Fruit fly (Drosophila melanogaster) whole organism, embryonic: ENCODE data around the gene Pdi.
A peak's percentile ranks its signal among the peaks of the same experiment; 100 is the strongest.

Experiments used
- B-H2 ChIP-seq: fragments of 200-800 bp; sonication (Bioruptor generic); optimal IDR thresholded peaks from 2 replicates; lab custom pipeline; 2018; ENCODE audit warnings: missing biosample characterization, mild to moderate bottlenecking, missing genetic modification characterization
- Blimp-1 ChIP-seq: fragments of 200-800 bp; sonication (Bioruptor generic); optimal IDR thresholded peaks from 3 replicates; lab custom pipeline; 2018; ENCODE audit warnings: missing biosample characterization, missing genetic modification characterization, mild to moderate bottlenecking, moderate library complexity, missing genetic modification reagents
- CG11247 ChIP-seq: fragments of 200-800 bp; sonication (Bioruptor generic); IDR thresholded peaks from 2 replicates; pipeline ENCODE4 v1.3.6; 2022; ENCODE audit warnings: missing biosample characterization, missing genetic modification characterization
- CG11560 ChIP-seq: fragments of 200-800 bp; sonication (Bioruptor generic); IDR thresholded peaks from 3 replicates; pipeline ENCODE4 v1.3.6; 2022; ENCODE audit warnings: missing biosample characterization, missing genetic modification characterization
- CG12299 ChIP-seq: fragments of 200-800 bp; sonication (Bioruptor generic); optimal IDR thresholded peaks from 2 replicates; lab custom pipeline; 2018; ENCODE audit warnings: missing biosample characterization, mild to moderate bottlenecking, missing genetic modification characterization
- CG17359 ChIP-seq: fragments of 200-800 bp; sonication (Bioruptor generic); optimal IDR thresholded peaks from 3 replicates; lab custom pipeline; 2018; ENCODE audit warnings: missing biosample characterization, mild to moderate bottlenecking, missing genetic modification characterization, moderate library complexity
- CG17829 ChIP-seq: fragments of 200-800 bp; optimal IDR thresholded peaks from 2 replicates; lab custom pipeline; 2019; ENCODE audit warnings: missing biosample characterization, mild to moderate bottlenecking, missing genetic modification characterization, moderate library complexity
- CG1792 ChIP-seq: fragments of 200-800 bp; sonication (Bioruptor generic); optimal IDR thresholded peaks from 2 replicates; lab custom pipeline; 2016; ENCODE audit warnings: missing biosample characterization, missing genetic modification characterization
- CG3838 ChIP-seq: fragments of 200-800 bp; sonication (Bioruptor generic); optimal IDR thresholded peaks from 3 replicates; lab custom pipeline; 2016; ENCODE audit warnings: missing biosample characterization, missing genetic modification characterization
- CG42726 ChIP-seq: fragments of 200-800 bp; sonication (Bioruptor generic); IDR thresholded peaks from 2 replicates; pipeline ENCODE4 v1.3.6; 2022; ENCODE audit warnings: missing biosample characterization, missing genetic modification characterization; ENCODE audit not compliant: partially characterized antibody
- CG4820 ChIP-seq: fragments of 200-800 bp; sonication (Bioruptor generic); optimal IDR thresholded peaks from 3 replicates; lab custom pipeline; 2016; ENCODE audit warnings: missing biosample characterization, missing genetic modification characterization
- CG7987 ChIP-seq: fragments of 200-800 bp; sonication (Bioruptor generic); optimal IDR thresholded peaks from 2 replicates; lab custom pipeline; 2018; ENCODE audit warnings: missing biosample characterization, mild to moderate bottlenecking, missing genetic modification characterization, moderate library complexity
- CG9609 ChIP-seq: fragments of 200-800 bp; sonication (Bioruptor generic); optimal IDR thresholded peaks from 3 replicates; lab custom pipeline; 2016; ENCODE audit warnings: missing biosample characterization, missing genetic modification characterization
- CG9932 ChIP-seq: fragments of 200-800 bp; sonication (Bioruptor generic); IDR thresholded peaks from 2 replicates; pipeline ENCODE4 v1.3.6; 2022; ENCODE audit warnings: missing biosample characterization, missing genetic modification characterization
- Camta ChIP-seq: fragments of 200-800 bp; sonication (Bioruptor generic); optimal IDR thresholded peaks from 2 replicates; lab custom pipeline; 2016; ENCODE audit warnings: missing biosample characterization, missing genetic modification characterization
- Dek ChIP-seq: fragments of 200-800 bp; sonication (Bioruptor generic); optimal IDR thresholded peaks from 3 replicates; lab custom pipeline; 2019; ENCODE audit warnings: missing biosample characterization, mild to moderate bottlenecking, missing genetic modification characterization, moderate library complexity
- Dll ChIP-seq: fragments of 200-800 bp; sonication (Bioruptor generic); IDR thresholded peaks from 4 replicates; pipeline ENCODE4 v1.3.6; 2022; ENCODE audit warnings: missing biosample characterization, missing genetic modification characterization; ENCODE audit not compliant: partially characterized antibody
- Fer1 ChIP-seq: fragments of 200-800 bp; sonication (Bioruptor generic); optimal IDR thresholded peaks from 2 replicates; lab custom pipeline; 2017; ENCODE audit warnings: missing biosample characterization, mild to moderate bottlenecking, missing genetic modification characterization
- Hmr ChIP-seq: fragments of 200-800 bp; sonication (Bioruptor generic); optimal IDR thresholded peaks from 3 replicates; lab custom pipeline; 2017; ENCODE audit warnings: mild to moderate bottlenecking, missing biosample characterization, missing genetic modification reagents, missing genetic modification characterization
- Hr78 ChIP-seq, 2 experiments: fragments of 200-800 bp in 1 of 2; fragments of >200 bp in 1 of 2; sonication (Bioruptor generic) in 1 of 2; optimal IDR thresholded peaks; 2 replicates each; lab custom pipeline; 2017 to 2019; ENCODE audit warnings: missing biosample characterization in 2 of 2, missing genetic modification characterization in 2 of 2, mild to moderate bottlenecking in 1 of 2, moderate library complexity in 1 of 2
- Max ChIP-seq: fragments of 200-800 bp; sonication (Bioruptor generic); optimal IDR thresholded peaks from 2 replicates; lab custom pipeline; 2016; ENCODE audit warnings: missing biosample characterization, mild to moderate bottlenecking, missing genetic modification characterization
- Myb ChIP-seq: fragments of 200-800 bp; sonication (Bioruptor generic); optimal IDR thresholded peaks from 2 replicates; lab custom pipeline; 2016; ENCODE audit warnings: missing biosample characterization, missing genetic modification characterization
- NK7.1 ChIP-seq: fragments of 200-800 bp; sonication (Bioruptor generic); optimal IDR thresholded peaks from 3 replicates; lab custom pipeline; 2016; ENCODE audit warnings: missing biosample characterization, missing genetic modification characterization
- PHDP ChIP-seq: fragments of 200-800 bp; sonication (Bioruptor generic); optimal IDR thresholded peaks from 3 replicates; lab custom pipeline; 2018; ENCODE audit warnings: missing biosample characterization, mild to moderate bottlenecking, missing genetic modification characterization, moderate library complexity
- Poxn ChIP-seq: fragments of 200-800 bp; sonication (Bioruptor generic); IDR thresholded peaks from 2 replicates; pipeline ENCODE4 v1.3.6; 2022; ENCODE audit warnings: missing biosample characterization, missing genetic modification characterization
- Stat92E ChIP-seq, 3 experiments: fragments of >200 bp in 2 of 3; fragments of 200-800 bp in 1 of 3; sonication (Bioruptor generic) in 1 of 3; optimal IDR thresholded peaks; 2 replicates each; lab custom pipeline; 2017 to 2019; ENCODE audit warnings: missing biosample characterization in 3 of 3, missing genetic modification characterization in 3 of 3, mild to moderate bottlenecking in 1 of 3, moderate library complexity in 1 of 3
- YL-1 ChIP-seq: fragments of 200-800 bp; sonication (Bioruptor generic); optimal IDR thresholded peaks from 3 replicates; lab custom pipeline; 2017; ENCODE audit warnings: missing biosample characterization, mild to moderate bottlenecking, missing genetic modification characterization
- ac ChIP-seq: fragments of 200-800 bp; sonication (Bioruptor generic); optimal IDR thresholded peaks from 3 replicates; lab custom pipeline; 2017; ENCODE audit warnings: missing biosample characterization, mild to moderate bottlenecking, missing genetic modification characterization
- chinmo ChIP-seq: fragments of 200-800 bp; sonication (Bioruptor generic); IDR thresholded peaks from 4 replicates; pipeline ENCODE4 v1.3.6; 2022; ENCODE audit warnings: missing biosample characterization, missing genetic modification characterization; ENCODE audit not compliant: partially characterized antibody
- chn ChIP-seq: fragments of 200-800 bp; sonication (Bioruptor generic); optimal IDR thresholded peaks from 2 replicates; lab custom pipeline; 2016; ENCODE audit warnings: missing biosample characterization, missing genetic modification characterization
- gcm ChIP-seq: fragments of 200-800 bp; sonication (Bioruptor generic); optimal IDR thresholded peaks from 2 replicates; lab custom pipeline; 2019; ENCODE audit warnings: missing biosample characterization, mild to moderate bottlenecking, missing genetic modification characterization, moderate library complexity
- kni ChIP-seq: fragments of 200-800 bp; sonication (Bioruptor generic); optimal IDR thresholded peaks from 3 replicates; lab custom pipeline; 2017; ENCODE audit warnings: mild to moderate bottlenecking, missing biosample characterization, missing genetic modification reagents, missing genetic modification characterization
- knrl ChIP-seq: fragments of 200-800 bp; sonication (Bioruptor generic); IDR thresholded peaks from 3 replicates; pipeline ENCODE4 v1.3.6; 2022; ENCODE audit warnings: missing biosample characterization, missing genetic modification characterization; ENCODE audit not compliant: partially characterized antibody
- lbe ChIP-seq: fragments of 200-800 bp; sonication (Bioruptor generic); optimal IDR thresholded peaks from 2 replicates; lab custom pipeline; 2016; ENCODE audit warnings: missing biosample characterization, mild to moderate bottlenecking, missing genetic modification characterization
- maf-S ChIP-seq: fragments of 200-800 bp; sonication (Bioruptor generic); optimal IDR thresholded peaks from 2 replicates; lab custom pipeline; 2016; ENCODE audit warnings: missing biosample characterization, missing genetic modification characterization
- mam ChIP-seq: fragments of 200-800 bp; sonication (Bioruptor generic); optimal IDR thresholded peaks from 3 replicates; lab custom pipeline; 2016; ENCODE audit warnings: missing biosample characterization, missing genetic modification characterization
- nerfin-2 ChIP-seq: fragments of 200-800 bp; sonication (Bioruptor generic); IDR thresholded peaks from 2 replicates; pipeline ENCODE4 v1.3.6; 2022; ENCODE audit warnings: missing biosample characterization, missing genetic modification characterization; ENCODE audit not compliant: partially characterized antibody
- pan ChIP-seq, 4 experiments: fragments of >200 bp in 3 of 4; fragments of 200-800 bp in 1 of 4; sonication (Bioruptor generic) in 1 of 4; optimal IDR thresholded peaks in 3 of 4; IDR thresholded peaks in 1 of 4; 2 replicates each; pipeline versions ENCODE4 v1.3.6 to Lab custom; 2017 to 2022; ENCODE audit warnings: missing biosample characterization in 2 of 4, missing genetic modification characterization in 2 of 4, mixed read lengths in 1 of 4
- phol ChIP-seq: fragments of 200-800 bp; sonication (Bioruptor generic); optimal IDR thresholded peaks from 3 replicates; lab custom pipeline; 2018; ENCODE audit warnings: missing biosample characterization, mild to moderate bottlenecking, missing genetic modification characterization, moderate library complexity
- rib ChIP-seq: fragments of 200-800 bp; sonication (Bioruptor generic); IDR thresholded peaks from 2 replicates; pipeline ENCODE4 v1.3.6; 2022; ENCODE audit warnings: missing biosample characterization, missing genetic modification characterization
- sqz ChIP-seq: fragments of 200-800 bp; sonication (Bioruptor generic); optimal IDR thresholded peaks from 3 replicates; lab custom pipeline; 2018; ENCODE audit warnings: missing biosample characterization, mild to moderate bottlenecking, missing genetic modification characterization
- ssp ChIP-seq: fragments of 200-800 bp; sonication (Bioruptor generic); IDR thresholded peaks from 2 replicates; pipeline ENCODE4 v1.3.6; 2022; ENCODE audit warnings: missing biosample characterization, missing genetic modification characterization
- stwl ChIP-seq: fragments of 200-800 bp; sonication (Bioruptor generic); optimal IDR thresholded peaks from 3 replicates; lab custom pipeline; 2018; ENCODE audit warnings: missing biosample characterization, mild to moderate bottlenecking, missing genetic modification characterization, moderate library complexity
- tgo ChIP-seq: fragments of 200-800 bp; sonication (Bioruptor generic); IDR thresholded peaks from 3 replicates; pipeline ENCODE4 v1.3.6; 2022; ENCODE audit warnings: missing biosample characterization, missing genetic modification characterization
- tll ChIP-seq, 2 experiments: fragments of 200-800 bp in 1 of 2; fragments of >200 bp in 1 of 2; sonication (Bioruptor generic) in 1 of 2; optimal IDR thresholded peaks; 2 replicates each; lab custom pipeline; 2017 to 2019; ENCODE audit warnings: missing biosample characterization in 2 of 2, missing genetic modification characterization in 2 of 2, mild to moderate bottlenecking in 1 of 2, moderate library complexity in 1 of 2
- zen ChIP-seq: fragments of 200-800 bp; sonication (Bioruptor generic); optimal IDR thresholded peaks from 3 replicates; lab custom pipeline; 2018; ENCODE audit warnings: missing biosample characterization, mild to moderate bottlenecking, missing genetic modification characterization, moderate library complexity

Pdi gene

DNA sequence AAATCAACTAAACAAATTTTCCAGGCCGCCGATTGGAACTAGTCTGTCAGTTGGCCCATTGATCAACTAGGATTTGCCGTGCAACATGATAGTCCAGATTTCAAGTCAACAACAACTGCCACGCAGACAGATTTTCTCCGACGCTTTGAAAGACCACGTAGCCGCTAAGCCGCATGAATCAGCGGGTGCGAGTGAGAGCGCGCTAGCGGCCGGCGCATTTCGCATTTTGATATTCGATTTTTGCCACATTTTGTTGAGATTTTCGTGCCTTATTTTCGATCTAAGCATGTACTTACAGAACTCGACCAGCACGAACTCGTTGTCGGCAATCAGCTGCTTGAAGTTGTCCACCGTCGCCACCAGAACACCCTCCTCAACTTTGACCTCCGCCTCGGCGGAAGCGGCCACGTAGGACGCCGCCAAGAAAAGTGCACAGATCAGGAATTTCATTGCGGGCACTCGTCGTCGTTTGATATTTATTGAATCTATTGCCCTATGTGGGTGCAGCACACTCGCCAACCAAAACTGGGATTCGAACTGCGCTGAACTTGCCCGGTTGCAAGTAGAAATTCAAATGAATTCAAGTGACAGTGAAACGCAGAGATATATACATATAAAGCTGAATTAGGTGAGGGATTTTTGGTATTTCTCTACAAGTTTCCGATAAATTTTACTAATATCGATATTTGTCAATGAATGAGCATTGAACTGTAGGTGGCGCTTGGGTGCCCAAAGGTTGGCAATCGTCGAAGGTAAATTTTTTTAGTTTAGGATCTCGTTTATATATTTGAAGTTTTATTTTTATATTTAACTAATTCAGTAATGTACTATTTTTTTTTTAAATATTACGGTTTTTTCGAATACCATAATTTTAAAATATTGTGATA, at the start of gene Pdi (continued):
- TF ChIP-seq chinmo (GFP tag; lab: Robert Waterston, UW) (peak; percentile 76; the same call in 2 of the 4 replicates), phol (tag; lab: Kevin White, UChicago) (peak; percentile 46), nerfin-2 (GFP tag; lab: Robert Waterston, UW) (peak; percentile 61), CG4820 (GFP tag; lab: Kevin White, UChicago) (no peak), CG12299 (tag; lab: Kevin White, UChicago) (no peak), gcm (no peak), NK7.1 (GFP tag; lab: Kevin White, UChicago) (peak; percentile 6), Dek (tag; lab: Kevin White, UChicago) (peak; percentile 42), Myb (GFP tag; lab: Kevin White, UChicago) (peak; percentile 30), tgo (no peak), CG9609 (GFP tag; lab: Kevin White, UChicago) (no peak), sqz (GFP tag; lab: Kevin White, UChicago) (peak; percentile 38), CG11247 (no peak), CG3838 (GFP tag; lab: Kevin White, UChicago) (no peak), stwl (tag; lab: Kevin White, UChicago) (peak; percentile 79), zen (tag; lab: Kevin White, UChicago) (peak; percentile 19), pan (optimal IDR thresholded peaks at IDR 0.05; lab: Kevin White, UChicago) (no peak), pan (GFP tag; optimal IDR thresholded peaks at IDR 0.05 in 1 of 2, IDR thresholded peaks at IDR 0.05 in 1 of 2) (no peak), chn (GFP tag; lab: Kevin White, UChicago) (no peak), Dll (peak; percentile 73), ssp (peak; percentile 25; the same call in 1 of the 2 replicates), Poxn (GFP tag; lab: Robert Waterston, UW) (no peak), Blimp-1 (GFP tag; lab: Kevin White, UChicago) (peak; percentile 24), CG42726 (peak; percentile 70), maf-S (GFP tag; lab: Kevin White, UChicago) (peak; percentile 9), Hr78 (GFP tag; optimal IDR thresholded peaks at IDR 0.05; lab: Kevin White, UChicago) (peak in 1 of 2 experiments; percentile 99), Stat92E (GFP tag; optimal IDR thresholded peaks at IDR 0.05; lab: Kevin White, UChicago) (peak in 1 of 3 experiments; percentile 90), CG9932 (no peak), Camta (GFP tag; lab: Kevin White, UChicago) (peak; percentile 31), PHDP (tag; lab: Kevin White, UChicago) (peak; percentile 44), Max (no peak), tll (GFP tag; optimal IDR thresholded peaks at IDR 0.05; lab: Kevin White, UChicago) (no peak), lbe (GFP tag; lab: Kevin White, UChicago) (peak; percentile 50), knrl (peak; percentile 79), rib (0 out of 2 replicates have a peak, but pooled peaks have one; percentile 46), mam (no peak), Fer1 (GFP tag; lab: Kevin White, UChicago) (peak; percentile 29), CG7987 (GFP tag; lab: Kevin White, UChicago) (peak; percentile 49), CG1792 (GFP tag; lab: Kevin White, UChicago) (peak; percentile 7), CG11560 (tag; lab: Robert Waterston, UW) (no peak; the same call in 2 of the 3 replicates), CG17829 (tag; lab: Kevin White, UChicago) (peak; percentile 62), kni (GFP tag; lab: Kevin White, UChicago) (no peak), Hmr (GFP tag; lab: Kevin White, UChicago) (peak; percentile 53), CG17359 (tag; lab: Kevin White, UChicago) (peak; percentile 56), B-H2 (GFP tag; lab: Kevin White, UChicago) (peak; percentile 50), YL-1 (peak; percentile 81), ac (peak; percentile 5)
